Worm (Caenorhabditis elegans): ENCODE results near the gene abf-3.
"Not testable (repeated sequence)": the region's sequence is repeated elsewhere in the genome, so short reads cannot be mapped to it uniquely, and the experiment has no call there.

- TF ChIP-seq lin-1 (GFP tag; IDR thresholded peaks at IDR 0.05); pqm-1 (tag; optimal IDR thresholded peaks at IDR 0.05); ztf-11 (tag; optimal IDR thresholded peaks at IDR 0.05): not testable (repeated sequence)
Measured at ce11 chrV:15850276-15850811, 32.7 kb upstream of the abf-3 start, which contains the start of gene srh-147.

Measured in whole organism, L4 larva.